Fruit fly (Drosophila melanogaster) whole organism, wandering third instar larva: ENCODE measurements around the gene CG18598.
A peak's percentile ranks its signal among the peaks of the same experiment; 100 is the strongest.

Experiments
- Abd-B ChIP-seq: fragments of >200 bp; optimal IDR thresholded peaks from 2 replicates; lab custom pipeline; 2017; ENCODE audit warnings: missing biosample characterization, missing genetic modification characterization
- CG32264 ChIP-seq: fragments of 200-800 bp; sonication (Bioruptor generic); optimal IDR thresholded peaks from 2 replicates; lab custom pipeline; 2016; ENCODE audit warnings: missing biosample characterization, missing genetic modification characterization
- CG9705 ChIP-seq: fragments of 200-800 bp; sonication (Bioruptor generic); optimal IDR thresholded peaks from 2 replicates; lab custom pipeline; 2018; ENCODE audit warnings: missing biosample characterization, mild to moderate bottlenecking, missing genetic modification characterization
- CrebA ChIP-seq: fragments of 200-800 bp; sonication (Bioruptor generic); optimal IDR thresholded peaks from 2 replicates; lab custom pipeline; 2016; ENCODE audit warnings: missing biosample characterization, mild to moderate bottlenecking, missing genetic modification characterization, borderline replicate concordance
- Dfd ChIP-seq: fragments of >200 bp; optimal IDR thresholded peaks from 2 replicates; lab custom pipeline; 2017; ENCODE audit warnings: missing biosample characterization, missing genetic modification characterization
- Dif ChIP-seq: fragments of 200-275, 200-300 bp; sonication (Bioruptor generic); optimal IDR thresholded peaks from 2 replicates; lab custom pipeline; 2018; ENCODE audit warnings: missing biosample characterization, missing genetic modification characterization; ENCODE audit not compliant: partially characterized antibody
- GATAd ChIP-seq: sonication (Bioruptor generic); optimal IDR thresholded peaks from 2 replicates; lab custom pipeline; 2016; ENCODE audit warnings: missing biosample characterization, missing genetic modification characterization
- HLH106 ChIP-seq: fragments of 200-800 bp; optimal IDR thresholded peaks from 3 replicates; lab custom pipeline; 2019; ENCODE audit warnings: missing biosample characterization, mild to moderate bottlenecking, missing genetic modification characterization, moderate library complexity
- Hnf4 ChIP-seq: fragments of 200-800 bp; sonication (Bioruptor generic); optimal IDR thresholded peaks from 2 replicates; lab custom pipeline; 2016; ENCODE audit warnings: missing biosample characterization, mild to moderate bottlenecking, missing genetic modification characterization
- Hr78 ChIP-seq: fragments of >200 bp; optimal IDR thresholded peaks from 2 replicates; lab custom pipeline; 2017; ENCODE audit warnings: missing biosample characterization, missing genetic modification characterization
- Hr83 ChIP-seq: fragments of 200-300 bp; sonication (Bioruptor generic); optimal IDR thresholded peaks from 2 replicates; lab custom pipeline; 2016; ENCODE audit warnings: missing biosample characterization, mild to moderate bottlenecking, missing genetic modification characterization, moderate library complexity; ENCODE audit not compliant: poor library complexity, severe bottlenecking
- Jra ChIP-seq: sonication (Bioruptor generic); optimal IDR thresholded peaks from 2 replicates; lab custom pipeline; 2016; ENCODE audit warnings: missing biosample characterization, missing genetic modification characterization
- Mio ChIP-seq: sonication (Bioruptor generic); optimal IDR thresholded peaks from 2 replicates; lab custom pipeline; 2016; ENCODE audit warnings: missing biosample characterization, missing genetic modification characterization
- Myc ChIP-seq: fragments of >200 bp; optimal IDR thresholded peaks from 2 replicates; lab custom pipeline; 2017
- N ChIP-seq: fragments of >200 bp; optimal IDR thresholded peaks from 2 replicates; lab custom pipeline; 2018; ENCODE audit warnings: missing biosample characterization, missing external identifiers, missing genetic modification characterization
- OdsH ChIP-seq: fragments of 200-800 bp; sonication (Bioruptor generic); optimal IDR thresholded peaks from 2 replicates; lab custom pipeline; 2016; ENCODE audit warnings: missing biosample characterization, mild to moderate bottlenecking, missing genetic modification characterization
- Rel ChIP-seq, 2 experiments: fragments of 200-800 bp; sonication (Bioruptor generic) in 1 of 2; optimal IDR thresholded peaks; 2 replicates in 1 of 2; 3 replicates in 1 of 2; lab custom pipeline; 2016 to 2019; ENCODE audit warnings: mild to moderate bottlenecking in 2 of 2, missing biosample characterization in 2 of 2, missing genetic modification characterization in 2 of 2, moderate library complexity in 1 of 2
- Sp1 ChIP-seq: fragments of 200-800 bp; sonication (Bioruptor generic); optimal IDR thresholded peaks from 3 replicates; lab custom pipeline; 2019; ENCODE audit warnings: missing biosample characterization, mild to moderate bottlenecking, missing genetic modification characterization, moderate library complexity
- Vsx2 ChIP-seq: fragments of 200-300, 225-300 bp; sonication (Bioruptor generic); optimal IDR thresholded peaks from 2 replicates; lab custom pipeline; 2018; ENCODE audit warnings: missing biosample characterization, missing genetic modification characterization; ENCODE audit not compliant: partially characterized antibody
- br ChIP-seq: fragments of 200-800 bp; sonication (Bioruptor generic); optimal IDR thresholded peaks from 2 replicates; lab custom pipeline; 2016; ENCODE audit warnings: missing biosample characterization, missing genetic modification characterization
- brk ChIP-seq: fragments of 200-800 bp; sonication (Bioruptor generic); optimal IDR thresholded peaks from 2 replicates; lab custom pipeline; 2016; ENCODE audit warnings: missing biosample characterization, mild to moderate bottlenecking, missing genetic modification characterization
- dl ChIP-seq, 2 experiments: fragments of 175-275, 200-275 bp in 1 of 2; fragments of 200-275 bp in 1 of 2; sonication (Bioruptor generic); optimal IDR thresholded peaks; lab custom pipeline; 2018; ENCODE audit warnings: mild to moderate bottlenecking in 2 of 2, missing biosample characterization in 2 of 2, missing genetic modification characterization in 2 of 2, moderate library complexity in 2 of 2; ENCODE audit not compliant: partially characterized antibody in 2 of 2, insufficient read depth in 1 of 2
- dmrt93B ChIP-seq: fragments of 200-800 bp; sonication (Bioruptor generic); optimal IDR thresholded peaks from 2 replicates; lab custom pipeline; 2018; ENCODE audit warnings: missing biosample characterization, mild to moderate bottlenecking, missing genetic modification characterization
- dsf ChIP-seq: sonication (Bioruptor generic); optimal IDR thresholded peaks from 2 replicates; lab custom pipeline; 2016; ENCODE audit warnings: missing biosample characterization, missing genetic modification characterization, borderline replicate concordance
- ey ChIP-seq: fragments of 200-800 bp; sonication (Bioruptor generic); optimal IDR thresholded peaks from 2 replicates; lab custom pipeline; 2016; ENCODE audit warnings: missing biosample characterization, missing genetic modification characterization
- foxo ChIP-seq, 2 experiments: fragments of 200-800 bp; sonication (Bioruptor generic); optimal IDR thresholded peaks; 2 replicates in 1 of 2; 3 replicates in 1 of 2; lab custom pipeline; 2016 to 2017; ENCODE audit warnings: missing biosample characterization in 2 of 2, missing genetic modification characterization in 2 of 2
- fru ChIP-seq: fragments of 200-800 bp; sonication (Bioruptor generic); optimal IDR thresholded peaks from 3 replicates; lab custom pipeline; 2016; ENCODE audit warnings: missing biosample characterization, mild to moderate bottlenecking, missing genetic modification characterization
- h ChIP-seq: fragments of 200-800 bp; sonication (Bioruptor generic); optimal IDR thresholded peaks from 3 replicates; lab custom pipeline; 2016; ENCODE audit warnings: missing biosample characterization, mild to moderate bottlenecking, missing genetic modification characterization
- jim ChIP-seq: fragments of 175-275, 200-325 bp; sonication (Bioruptor generic); optimal IDR thresholded peaks from 2 replicates; lab custom pipeline; 2016; ENCODE audit warnings: missing biosample characterization, mild to moderate bottlenecking, missing genetic modification characterization
- lola ChIP-seq: fragments of >200 bp; optimal IDR thresholded peaks from 2 replicates; lab custom pipeline; 2017; ENCODE audit warnings: missing biosample characterization, missing genetic modification characterization
- pan ChIP-seq: fragments of >200 bp; optimal IDR thresholded peaks from 2 replicates; lab custom pipeline; 2017
- psq ChIP-seq: fragments of 200-800 bp; sonication (Bioruptor generic); optimal IDR thresholded peaks from 3 replicates; lab custom pipeline; 2017; ENCODE audit warnings: missing biosample characterization, mild to moderate bottlenecking, missing genetic modification characterization, moderate library complexity
- rgr ChIP-seq: fragments of 200-800 bp; sonication (Bioruptor generic); optimal IDR thresholded peaks from 3 replicates; lab custom pipeline; 2016; ENCODE audit warnings: missing biosample characterization, mild to moderate bottlenecking, missing genetic modification characterization
- sage ChIP-seq: fragments of 200-800 bp; sonication (Bioruptor generic); optimal IDR thresholded peaks from 2 replicates; lab custom pipeline; 2016; ENCODE audit warnings: missing biosample characterization, mild to moderate bottlenecking, missing genetic modification characterization
- sv ChIP-seq: fragments of 200-800 bp; sonication (Bioruptor generic); optimal IDR thresholded peaks from 3 replicates; lab custom pipeline; 2016; ENCODE audit warnings: missing biosample characterization, missing genetic modification characterization
- tai ChIP-seq: sonication (Bioruptor generic); optimal IDR thresholded peaks from 2 replicates; lab custom pipeline; 2016; ENCODE audit warnings: missing biosample characterization, missing genetic modification characterization
- usp ChIP-seq: fragments of >200 bp; optimal IDR thresholded peaks from 2 replicates; lab custom pipeline; 2017; ENCODE audit warnings: missing biosample characterization, missing genetic modification characterization
- woc ChIP-seq: sonication (Bioruptor generic); optimal IDR thresholded peaks from 2 replicates; lab custom pipeline; 2016; ENCODE audit warnings: missing biosample characterization, mild to moderate bottlenecking, missing genetic modification characterization

CG18598 gene

DNA sequence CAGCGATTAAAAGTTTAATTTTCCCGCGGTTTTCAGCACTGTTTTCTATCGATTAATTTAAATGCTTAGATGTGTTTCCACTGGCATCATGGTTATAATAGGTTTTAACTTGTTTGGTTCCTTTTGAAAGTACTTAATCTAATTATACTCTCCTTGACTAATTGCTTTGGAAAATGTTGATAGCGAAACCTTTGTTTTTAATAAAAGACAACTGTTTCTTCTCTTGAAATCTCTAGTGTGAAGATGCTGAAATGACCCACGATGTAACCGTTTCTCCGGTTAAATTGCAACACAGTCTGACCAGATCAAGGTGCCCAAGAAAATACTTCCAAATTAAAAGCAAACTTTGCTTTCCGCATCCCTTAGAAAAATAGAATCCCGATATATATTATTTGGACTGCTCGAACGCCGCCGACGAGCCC, 48.0 kb downstream of the CG18598 start, which contains the start of gene Dlc90F:
TSS of gene Dlc90F (plus strand) at position 330 of the 422 bp plus-strand sequence.
- TF ChIP-seq Myc (lab: Kevin White, UChicago) (peak; percentile 27), dsf (peak; percentile 58), h (GFP tag; lab: Kevin White, UChicago) (no peak), usp (no peak), lola (no peak), CrebA (GFP tag; lab: Kevin White, UChicago) (no peak), br (GFP tag; lab: Kevin White, UChicago) (peak; percentile 44), sv (no peak), dmrt93B (GFP tag; lab: Kevin White, UChicago) (peak; percentile 53), woc (GFP tag; lab: Kevin White, UChicago) (peak; percentile 73), Hr83 (GFP tag; lab: Kevin White, UChicago) (no peak), ey (GFP tag; lab: Kevin White, UChicago) (peak; percentile 64), fru (peak; percentile 67), Rel (GFP tag; optimal IDR thresholded peaks at IDR 0.05; lab: Kevin White, UChicago) (no peak), Rel (tag; optimal IDR thresholded peaks at IDR 0.05; lab: Kevin White, UChicago) (peak; percentile 33), sage (GFP tag; lab: Kevin White, UChicago) (peak; percentile 4), CG32264 (GFP tag; lab: Kevin White, UChicago) (no peak), psq (GFP tag; lab: Kevin White, UChicago) (peak; percentile 54), Abd-B (GFP tag; lab: Kevin White, UChicago) (no peak), rgr (GFP tag; lab: Kevin White, UChicago) (peak; percentile 62), jim (GFP tag; lab: Kevin White, UChicago) (no peak), Dfd (GFP tag; lab: Kevin White, UChicago) (no peak), CG9705 (no peak), HLH106 (tag; lab: Kevin White, UChicago) (peak; percentile 78), brk (no peak), Hnf4 (GFP tag; lab: Kevin White, UChicago) (peak; percentile 64), pan (lab: Kevin White, UChicago) (no peak), Sp1 (GFP tag; lab: Kevin White, UChicago) (peak; percentile 63), Dif (no peak), Hr78 (GFP tag; lab: Kevin White, UChicago) (no peak), OdsH (peak; percentile 8), Jra (GFP tag; lab: Kevin White, UChicago) (peak; percentile 45), tai (GFP tag; lab: Kevin White, UChicago) (no peak), Vsx2 (GFP tag; lab: Kevin White, UChicago) (no peak), N (GFP tag; lab: Kevin White, UChicago) (no peak), foxo (GFP tag; optimal IDR thresholded peaks at IDR 0.05; lab: Kevin White, UChicago) (no peak), Mio (GFP tag; lab: Kevin White, UChicago) (no peak), dl (GFP tag; optimal IDR thresholded peaks at IDR 0.05; lab: Kevin White, UChicago; ENCODE audit: insufficient read depth in 1 of 2, partially characterized antibody in 2 of 2) (no peak), GATAd (GFP tag; lab: Kevin White, UChicago) (no peak)
